Worm (Caenorhabditis elegans): Measurements from ENCODE around the gene F37C12.21.

ce11 chrIII:7170090-7170489 is 18.1 kb upstream of the F37C12.21 start:
- TF ChIP-seq him-1 (tag; optimal IDR thresholded peaks at IDR 0.05) (no peak), dao-5 (tag; optimal IDR thresholded peaks at IDR 0.05) (no peak)
